Worm (Caenorhabditis elegans): ENCODE results near the gene ifa-1.
A peak's percentile ranks its signal among the peaks of the same experiment; 100 is the strongest.

The ifa-1 gene

DNA sequence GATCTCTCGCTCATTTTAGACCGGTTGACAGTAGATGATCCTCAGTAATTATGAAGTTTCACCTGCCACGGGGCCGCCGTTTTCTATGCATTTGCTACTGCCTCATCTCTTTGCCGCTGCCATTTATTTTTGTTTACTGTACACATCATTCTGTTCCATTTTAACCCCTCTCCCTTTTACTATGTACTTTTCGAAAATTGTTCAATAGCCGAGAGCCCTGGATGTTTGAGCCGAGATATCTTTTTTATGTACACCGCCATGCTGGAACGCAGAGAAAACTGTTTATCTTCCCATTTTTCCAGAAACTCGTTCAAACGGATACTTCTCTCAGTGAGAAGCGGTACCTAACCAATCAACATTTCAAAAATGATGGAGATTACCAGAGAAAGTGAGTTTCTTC lies at the start of gene ifa-1:
Gene ifa-1, plus strand, starts transcription at position 301 of the 400 bp plus-strand sequence.
- TF ChIP-seq flt-1 (GFP tag; IDR thresholded peaks at IDR 0.05) (no peak), T22C8.4 (GFP tag; IDR thresholded peaks at IDR 0.05) (no peak), klf-2 (GFP tag; conservative IDR thresholded peaks at IDR 0.05) (no peak), ref-1 (GFP tag; conservative IDR thresholded peaks at IDR 0.05) (no peak), ztf-29 (GFP tag; IDR thresholded peaks at IDR 0.05) (no peak), tab-1 (GFP tag; IDR thresholded peaks at IDR 0.05) (no peak), med-1 (GFP tag; optimal IDR thresholded peaks at IDR 0.05; ENCODE audit: insufficient read depth) (no peak), cog-1 (tag; optimal IDR thresholded peaks at IDR 0.05) (no peak)

DNA sequence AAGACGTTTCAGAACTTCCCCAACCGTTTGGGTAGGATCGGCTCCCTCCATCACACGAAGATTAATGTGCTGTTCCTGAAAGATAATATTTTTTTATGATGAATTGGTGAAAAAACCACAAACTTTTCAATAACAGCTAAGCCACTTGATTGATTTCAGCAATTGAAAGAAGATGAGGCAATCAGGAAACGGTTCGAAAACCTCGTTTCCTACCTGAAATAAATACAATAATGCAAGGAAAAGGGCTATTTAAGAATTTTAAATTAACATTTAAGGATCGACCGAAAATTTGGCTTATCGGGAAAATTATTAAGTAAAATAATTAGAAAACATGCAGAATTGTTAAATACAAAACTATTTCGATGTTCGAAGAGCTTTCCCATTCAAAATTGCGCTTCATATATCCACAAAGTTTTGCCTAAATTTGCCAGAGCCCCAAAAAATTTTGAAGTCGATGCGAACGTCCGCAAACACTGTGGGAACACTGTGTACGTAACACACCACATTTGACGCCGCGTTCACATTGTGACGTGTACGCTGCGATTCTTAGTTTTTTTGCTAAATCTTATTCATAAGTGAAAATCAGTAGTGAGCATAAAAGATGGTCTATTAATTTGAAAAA lies 48.3 kb upstream of the ifa-1 start, which contains the start of gene C34F6.9:
Gene C34F6.9, minus strand, starts transcription at position 51 of the 622 bp plus-strand sequence.
- TF ChIP-seq ztf-29 (GFP tag; IDR thresholded peaks at IDR 0.05) (no peak), ztf-23 (GFP tag; IDR thresholded peaks at IDR 0.05) (no peak), cog-1 (tag; optimal IDR thresholded peaks at IDR 0.05) (no peak), med-1 (GFP tag; optimal IDR thresholded peaks at IDR 0.05; ENCODE audit: insufficient read depth) (no peak), klf-2 (GFP tag; conservative IDR thresholded peaks at IDR 0.05) (no peak), T22C8.4 (GFP tag; IDR thresholded peaks at IDR 0.05) (no peak), ref-1 (GFP tag; conservative IDR thresholded peaks at IDR 0.05) (no peak), tab-1 (GFP tag; IDR thresholded peaks at IDR 0.05) (no peak), flt-1 (GFP tag; IDR thresholded peaks at IDR 0.05) (no peak)

DNA sequence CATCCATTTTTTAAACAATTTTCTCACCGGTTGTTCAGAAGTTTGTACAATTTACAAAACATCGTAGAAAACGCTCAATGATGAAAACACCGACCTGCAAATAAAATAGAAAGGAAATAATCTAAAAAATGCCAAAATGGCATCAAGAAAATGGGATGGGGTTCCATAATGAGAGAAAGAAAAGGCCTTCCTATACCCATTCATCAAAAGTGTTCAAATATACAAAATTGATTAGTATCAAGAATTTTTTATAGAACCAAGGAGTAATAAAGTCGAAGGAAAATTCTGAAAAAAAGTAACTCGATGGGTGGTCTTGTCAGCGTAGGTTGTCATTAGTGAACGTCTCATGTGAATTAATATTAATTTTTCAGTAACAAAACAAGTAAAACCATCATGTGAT lies 44.4 kb upstream of the ifa-1 start, which contains the start of gene C34F6.12:
Gene C34F6.12, minus strand, starts transcription at position 101 of the 400 bp plus-strand sequence.
- TF ChIP-seq ztf-23 (GFP tag; IDR thresholded peaks at IDR 0.05) (no peak), med-1 (GFP tag; optimal IDR thresholded peaks at IDR 0.05; ENCODE audit: insufficient read depth) (no peak), flt-1 (GFP tag; IDR thresholded peaks at IDR 0.05) (no peak)

DNA sequence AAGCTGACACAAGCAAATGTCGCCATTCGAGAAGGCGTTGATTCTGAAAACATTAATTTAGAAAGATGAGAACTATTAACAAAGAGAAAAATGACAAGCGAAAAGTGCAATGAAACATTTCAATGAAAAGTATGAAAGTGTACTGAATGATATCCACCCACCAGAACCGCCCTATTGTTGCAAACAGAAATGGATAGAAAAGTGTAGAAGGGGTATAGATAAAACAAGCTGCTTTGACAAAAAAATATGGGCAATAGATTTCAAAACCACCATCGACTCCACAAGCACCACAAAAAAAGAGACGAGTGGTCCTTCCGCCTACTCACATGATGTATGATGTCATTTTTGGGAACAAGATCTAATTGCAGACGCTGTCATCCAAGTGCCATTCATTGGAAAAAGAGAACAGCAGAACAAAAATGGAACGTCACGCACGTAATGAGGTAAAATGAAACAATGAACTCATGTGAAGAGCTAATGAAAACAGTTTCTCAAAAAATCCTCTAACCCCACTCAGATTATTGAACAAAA lies 30.3 kb upstream of the ifa-1 start, which contains the start of gene C34F6.10:
Gene C34F6.10, minus strand, starts transcription at position 51 of the 531 bp plus-strand sequence.
- TF ChIP-seq tab-1 (GFP tag; IDR thresholded peaks at IDR 0.05), result no peak
- TF ChIP-seq med-1 (GFP tag; optimal IDR thresholded peaks at IDR 0.05; ENCODE audit: insufficient read depth), result no peak
- no peak for TF ChIP-seq ref-1 (GFP tag; conservative IDR thresholded peaks at IDR 0.05)

DNA sequence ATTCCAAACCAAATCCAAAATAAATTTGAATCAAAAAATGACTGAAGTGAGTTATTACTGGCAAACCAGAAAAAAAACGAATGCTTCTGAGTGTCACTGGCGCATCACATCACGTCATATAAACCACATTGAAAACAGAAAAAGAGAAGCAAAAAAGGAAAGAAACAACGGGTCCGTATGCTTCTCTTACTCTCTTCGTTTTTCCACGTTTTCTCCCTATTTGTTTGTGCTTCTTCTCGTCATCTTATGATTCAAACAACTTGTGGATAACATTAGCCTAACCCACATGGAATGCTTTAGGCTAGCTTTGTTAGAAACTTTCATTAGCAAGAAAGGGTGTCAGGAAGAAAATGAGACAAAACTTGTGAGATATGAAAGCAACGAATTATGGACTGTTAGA lies 29.5 kb upstream of the ifa-1 start:
- TF ChIP-seq ref-1 (GFP tag; conservative IDR thresholded peaks at IDR 0.05), result no peak
- TF ChIP-seq ztf-29 (GFP tag; IDR thresholded peaks at IDR 0.05), result no peak
- no peak for TF ChIP-seq klf-2 (GFP tag; conservative IDR thresholded peaks at IDR 0.05)
- TF ChIP-seq cog-1 (tag; optimal IDR thresholded peaks at IDR 0.05), result no peak
- no peak for TF ChIP-seq ztf-23 (GFP tag; IDR thresholded peaks at IDR 0.05)
- no peak for TF ChIP-seq med-1 (GFP tag; optimal IDR thresholded peaks at IDR 0.05; ENCODE audit: insufficient read depth)
- no peak for TF ChIP-seq T22C8.4 (GFP tag; IDR thresholded peaks at IDR 0.05)
- no peak for TF ChIP-seq flt-1 (GFP tag; IDR thresholded peaks at IDR 0.05)
- no peak for TF ChIP-seq tab-1 (GFP tag; IDR thresholded peaks at IDR 0.05)

DNA sequence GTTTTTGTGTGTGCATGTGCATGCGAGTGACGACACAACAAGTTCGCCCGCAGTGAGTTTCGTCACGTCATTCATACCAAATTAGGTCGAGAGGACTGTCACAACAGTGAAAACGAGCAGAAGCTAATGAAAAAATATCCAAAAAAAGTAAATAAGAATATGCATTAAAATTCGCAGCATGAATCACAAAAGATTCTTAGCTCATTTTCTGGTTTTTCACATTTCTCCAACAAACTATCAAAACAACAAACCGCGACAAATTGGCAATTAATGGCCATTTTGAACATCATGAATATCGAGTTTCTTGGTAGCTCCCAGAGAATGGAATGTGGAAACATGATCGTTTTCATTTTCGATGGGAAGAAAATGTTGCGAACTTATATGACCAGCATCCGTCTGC lies 27.4 kb upstream of the ifa-1 start:
- TF ChIP-seq med-1 (GFP tag; optimal IDR thresholded peaks at IDR 0.05; ENCODE audit: insufficient read depth) (no peak), klf-2 (GFP tag; conservative IDR thresholded peaks at IDR 0.05) (no peak), T22C8.4 (GFP tag; IDR thresholded peaks at IDR 0.05) (no peak), tab-1 (GFP tag; IDR thresholded peaks at IDR 0.05) (no peak), cog-1 (tag; optimal IDR thresholded peaks at IDR 0.05) (no peak), ztf-23 (GFP tag; IDR thresholded peaks at IDR 0.05) (no peak), ref-1 (GFP tag; conservative IDR thresholded peaks at IDR 0.05) (no peak), flt-1 (GFP tag; IDR thresholded peaks at IDR 0.05) (no peak), ztf-29 (GFP tag; IDR thresholded peaks at IDR 0.05) (no peak)

DNA sequence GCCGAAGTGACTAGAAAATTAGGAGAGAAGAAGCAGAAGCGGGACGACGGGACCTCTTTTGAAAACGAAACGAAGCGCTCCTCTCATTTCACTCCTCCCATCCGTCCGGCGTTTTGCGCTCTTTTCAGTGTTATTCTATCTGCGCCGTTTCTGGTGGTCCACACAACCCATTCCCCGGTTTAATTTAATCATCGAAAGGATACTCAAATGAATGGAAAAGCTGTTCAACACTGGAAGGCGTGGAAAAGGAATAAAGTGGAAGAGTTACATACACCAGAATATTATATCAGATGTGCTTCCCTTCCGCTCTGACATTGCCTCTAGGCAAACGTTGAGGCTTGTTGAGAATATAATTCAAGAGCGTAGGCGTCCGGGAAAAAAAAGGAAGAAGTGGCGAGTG lies 25.9 kb upstream of the ifa-1 start:
- TF ChIP-seq ztf-23 (GFP tag; IDR thresholded peaks at IDR 0.05) (0 out of 2 replicates have a peak, but pooled peaks have one; percentile 41), T22C8.4 (GFP tag; IDR thresholded peaks at IDR 0.05) (no peak)

DNA sequence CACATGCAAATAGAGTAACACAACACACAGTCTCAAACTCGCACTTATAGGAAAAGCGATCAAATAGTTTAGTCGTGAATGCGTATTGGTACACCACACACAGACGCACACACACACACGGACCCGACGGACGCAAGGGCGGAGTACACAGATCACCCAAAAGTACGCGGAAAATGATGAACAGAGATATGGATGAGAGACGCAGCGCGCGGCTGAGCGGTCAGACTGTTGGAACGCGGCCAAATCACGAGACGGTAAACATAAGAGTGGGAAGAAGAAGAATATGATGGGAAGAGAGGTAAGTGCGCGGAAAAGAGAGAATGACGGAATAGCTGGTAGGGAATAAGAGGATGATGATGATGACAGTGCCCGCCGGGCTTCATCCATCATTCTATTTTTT lies 22.9 kb upstream of the ifa-1 start:
- TF ChIP-seq klf-2 (GFP tag; conservative IDR thresholded peaks at IDR 0.05), result no peak
- TF ChIP-seq T22C8.4 (GFP tag; IDR thresholded peaks at IDR 0.05), result no peak
- no peak for TF ChIP-seq tab-1 (GFP tag; IDR thresholded peaks at IDR 0.05)
- TF ChIP-seq cog-1 (tag; optimal IDR thresholded peaks at IDR 0.05), result peak; percentile 2
- TF ChIP-seq med-1 (GFP tag; optimal IDR thresholded peaks at IDR 0.05; ENCODE audit: insufficient read depth), result no peak
- TF ChIP-seq ztf-29 (GFP tag; IDR thresholded peaks at IDR 0.05), result no peak
- no peak for TF ChIP-seq ref-1 (GFP tag; conservative IDR thresholded peaks at IDR 0.05)
- TF ChIP-seq flt-1 (GFP tag; IDR thresholded peaks at IDR 0.05), result peak; percentile 37; the same call in 1 of the 2 replicates
- no peak for TF ChIP-seq ztf-23 (GFP tag; IDR thresholded peaks at IDR 0.05)

DNA sequence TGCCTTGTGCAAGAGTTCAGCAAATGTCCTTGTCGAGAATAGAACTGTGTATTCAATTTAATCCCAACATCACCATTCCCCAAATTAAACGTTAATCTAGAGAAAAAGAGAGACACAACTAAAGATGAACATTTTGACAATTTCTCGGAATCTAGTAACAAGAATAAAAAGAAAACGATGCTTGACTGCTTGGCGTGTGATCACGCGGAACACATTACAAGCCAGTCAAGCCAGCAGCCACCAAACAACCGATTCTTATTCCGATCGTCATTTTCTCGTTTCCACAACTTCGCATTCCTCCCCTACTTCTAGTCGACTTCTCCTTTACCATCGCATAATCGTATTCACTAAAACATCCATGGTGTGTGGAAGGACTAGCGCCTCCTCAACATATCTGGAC lies 21.6 kb upstream of the ifa-1 start:
- TF ChIP-seq ref-1 (GFP tag; conservative IDR thresholded peaks at IDR 0.05) (no peak), flt-1 (GFP tag; IDR thresholded peaks at IDR 0.05) (no peak), ztf-29 (GFP tag; IDR thresholded peaks at IDR 0.05) (no peak), cog-1 (tag; optimal IDR thresholded peaks at IDR 0.05) (no peak), T22C8.4 (GFP tag; IDR thresholded peaks at IDR 0.05) (no peak), ztf-23 (GFP tag; IDR thresholded peaks at IDR 0.05) (no peak), med-1 (GFP tag; optimal IDR thresholded peaks at IDR 0.05; ENCODE audit: insufficient read depth) (no peak), klf-2 (GFP tag; conservative IDR thresholded peaks at IDR 0.05) (no peak), tab-1 (GFP tag; IDR thresholded peaks at IDR 0.05) (no peak)

DNA sequence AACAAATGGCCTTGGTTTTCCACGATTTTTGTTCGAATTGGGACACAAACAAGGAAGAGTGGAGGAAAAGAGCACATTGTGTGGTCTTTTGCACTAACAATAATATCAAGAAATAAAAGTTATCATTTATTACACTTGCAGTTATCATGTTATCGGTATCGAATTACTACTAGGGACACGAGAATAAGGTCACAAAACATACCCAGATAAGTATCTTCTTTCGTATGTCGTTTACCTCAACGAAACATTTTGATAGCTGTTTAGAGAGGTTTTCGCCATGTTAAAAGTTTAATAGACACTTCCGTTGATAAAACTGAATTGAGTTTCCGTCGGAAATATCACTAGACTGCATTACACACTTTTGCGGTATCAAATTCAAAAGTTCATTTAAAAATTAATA lies 20.0 kb upstream of the ifa-1 start:
- TF ChIP-seq ztf-29 (GFP tag; IDR thresholded peaks at IDR 0.05), result no peak
- no peak for TF ChIP-seq med-1 (GFP tag; optimal IDR thresholded peaks at IDR 0.05; ENCODE audit: insufficient read depth)
- TF ChIP-seq ref-1 (GFP tag; conservative IDR thresholded peaks at IDR 0.05), result no peak
- no peak for TF ChIP-seq cog-1 (tag; optimal IDR thresholded peaks at IDR 0.05)
